Fruit fly (Drosophila melanogaster): Measurements from ENCODE around the gene CG9396.

Gene CG9396

dm6 chr3R:9593408-9594250 is 22.2 kb upstream of the CG9396 start:
- TF ChIP-seq bab1 (GFP tag; optimal IDR thresholded peaks at IDR 0.05), result no peak
- TF ChIP-seq Hr96 (GFP tag; optimal IDR thresholded peaks at IDR 0.05), result no peak
- peak; percentile 1 for TF ChIP-seq Mnt (GFP tag; optimal IDR thresholded peaks at IDR 0.05)
- peak; percentile 91 for TF ChIP-seq tj (GFP tag; optimal IDR thresholded peaks at IDR 0.05)
- peak; percentile 5 for TF ChIP-seq ovo (GFP tag; optimal IDR thresholded peaks at IDR 0.05)
- TF ChIP-seq CG1620 (GFP tag; optimal IDR thresholded peaks at IDR 0.05), result no peak

DNA sequence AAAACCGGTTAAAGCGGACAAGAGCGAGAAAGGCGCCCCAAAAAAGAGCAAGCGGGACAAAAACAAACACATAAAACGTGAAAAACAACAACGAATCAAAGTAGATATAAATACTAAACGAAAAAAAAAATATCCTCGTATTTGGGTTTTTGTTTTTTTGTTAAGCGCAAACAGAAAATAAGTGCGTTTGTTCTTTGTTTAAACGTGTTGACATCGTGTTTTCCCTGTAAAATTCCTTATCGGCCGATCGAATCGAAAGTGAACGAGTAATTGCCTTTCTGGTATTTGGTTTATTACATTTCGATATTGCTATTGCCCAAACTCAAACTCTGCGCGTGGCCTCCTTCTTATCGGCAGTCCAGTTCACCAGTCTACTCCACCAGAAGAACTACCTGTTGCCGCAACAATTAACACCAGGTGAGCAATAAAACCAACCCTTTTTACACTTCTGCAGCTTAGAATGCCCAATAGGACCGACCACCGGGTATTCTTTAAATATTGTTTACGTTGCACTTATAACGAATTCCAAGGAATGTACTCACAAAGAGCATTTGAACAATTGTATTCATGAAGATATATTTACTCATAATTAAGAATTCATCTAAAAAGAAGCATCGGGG is 20.5 kb upstream of the CG9396 start:
- TF ChIP-seq CG1620 (GFP tag; optimal IDR thresholded peaks at IDR 0.05) (no peak), toe (GFP tag; optimal IDR thresholded peaks at IDR 0.05) (no peak), CG7101 (tag; optimal IDR thresholded peaks at IDR 0.05) (no peak), bab1 (GFP tag; optimal IDR thresholded peaks at IDR 0.05) (no peak), cnc (optimal IDR thresholded peaks at IDR 0.05) (no peak), Mnt (GFP tag; optimal IDR thresholded peaks at IDR 0.05) (no peak), CG5204 (GFP tag; optimal IDR thresholded peaks at IDR 0.05) (no peak), ovo (GFP tag; optimal IDR thresholded peaks at IDR 0.05) (no peak), kay (GFP tag; ENCODE audit: borderline replicate concordance) (no peak), Crg-1 (GFP tag; optimal IDR thresholded peaks at IDR 0.05) (no peak), CG33017 (tag; optimal IDR thresholded peaks at IDR 0.05) (no peak), Clk (GFP tag; optimal IDR thresholded peaks at IDR 0.05) (no peak)

DNA sequence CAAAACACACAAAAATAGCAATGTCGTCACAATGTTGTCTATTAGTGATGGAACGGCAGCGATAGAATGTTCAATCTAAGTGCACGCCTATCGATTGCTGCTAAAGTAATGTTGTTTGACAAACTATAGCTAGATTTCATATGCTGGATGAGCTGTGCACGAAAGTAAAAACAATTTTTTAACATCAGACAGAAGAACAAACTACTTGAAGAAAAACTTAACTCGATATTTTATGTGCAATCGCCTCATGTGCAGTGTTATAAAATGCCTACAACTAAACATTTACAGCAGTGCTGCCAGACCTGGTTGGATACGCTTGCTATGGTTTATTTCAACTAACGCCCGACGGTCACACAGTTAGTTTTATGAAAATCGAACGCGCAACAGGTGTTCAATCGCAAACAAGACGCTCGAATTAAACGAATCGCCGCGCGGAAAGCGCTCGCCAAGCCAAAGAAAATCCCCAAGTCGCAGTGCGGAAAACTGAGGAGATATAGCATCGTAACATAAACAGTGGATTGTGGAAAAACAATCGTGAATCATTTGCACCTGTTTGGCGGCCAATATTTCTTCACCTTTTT is 19.6 kb upstream of the CG9396 start, which contains the start of the genes bocks and CG8312:
Gene bocks (minus strand): TSS at position 51 of the 581 bp plus-strand sequence.
Gene CG8312 (plus strand): TSS at position 358 of the 581 bp plus-strand sequence.
- TF ChIP-seq CG12768 (GFP tag; optimal IDR thresholded peaks at IDR 0.05), result peak; percentile 55
- TF ChIP-seq Crg-1 (GFP tag; optimal IDR thresholded peaks at IDR 0.05), result peak; percentile 88
- TF ChIP-seq tj (GFP tag; optimal IDR thresholded peaks at IDR 0.05), result peak; percentile 59
- TF ChIP-seq CG7045 (GFP tag; optimal IDR thresholded peaks at IDR 0.05), result peak; percentile 39
- peak; percentile 83 for TF ChIP-seq bab1 (GFP tag; optimal IDR thresholded peaks at IDR 0.05)
- TF ChIP-seq Mnt (GFP tag; optimal IDR thresholded peaks at IDR 0.05), result peak; percentile 82
- no peak for TF ChIP-seq Hr96 (GFP tag; optimal IDR thresholded peaks at IDR 0.05)
- peak; percentile 65 for TF ChIP-seq CG14711 (tag; optimal IDR thresholded peaks at IDR 0.05)
- peak; percentile 62 for TF ChIP-seq cic (GFP tag; optimal IDR thresholded peaks at IDR 0.05)
- TF ChIP-seq CG7101 (tag; optimal IDR thresholded peaks at IDR 0.05), result peak; percentile 61
- peak; percentile 43 for TF ChIP-seq CG11617 (GFP tag; optimal IDR thresholded peaks at IDR 0.05)
- peak; percentile 41 for TF ChIP-seq CG33017 (tag; optimal IDR thresholded peaks at IDR 0.05)
- TF ChIP-seq cnc (optimal IDR thresholded peaks at IDR 0.05), result no peak
- no peak for TF ChIP-seq kay (GFP tag; ENCODE audit: borderline replicate concordance)
- TF ChIP-seq Clk (GFP tag; optimal IDR thresholded peaks at IDR 0.05), result peak; percentile 38
- TF ChIP-seq pad (GFP tag; optimal IDR thresholded peaks at IDR 0.05), result peak; percentile 61
- TF ChIP-seq ovo (GFP tag; optimal IDR thresholded peaks at IDR 0.05), result peak; percentile 38
- TF ChIP-seq toe (GFP tag; optimal IDR thresholded peaks at IDR 0.05), result peak; percentile 59
- TF ChIP-seq CG5204 (GFP tag; optimal IDR thresholded peaks at IDR 0.05), result no peak
- TF ChIP-seq CG1620 (GFP tag; optimal IDR thresholded peaks at IDR 0.05), result peak; percentile 67

DNA sequence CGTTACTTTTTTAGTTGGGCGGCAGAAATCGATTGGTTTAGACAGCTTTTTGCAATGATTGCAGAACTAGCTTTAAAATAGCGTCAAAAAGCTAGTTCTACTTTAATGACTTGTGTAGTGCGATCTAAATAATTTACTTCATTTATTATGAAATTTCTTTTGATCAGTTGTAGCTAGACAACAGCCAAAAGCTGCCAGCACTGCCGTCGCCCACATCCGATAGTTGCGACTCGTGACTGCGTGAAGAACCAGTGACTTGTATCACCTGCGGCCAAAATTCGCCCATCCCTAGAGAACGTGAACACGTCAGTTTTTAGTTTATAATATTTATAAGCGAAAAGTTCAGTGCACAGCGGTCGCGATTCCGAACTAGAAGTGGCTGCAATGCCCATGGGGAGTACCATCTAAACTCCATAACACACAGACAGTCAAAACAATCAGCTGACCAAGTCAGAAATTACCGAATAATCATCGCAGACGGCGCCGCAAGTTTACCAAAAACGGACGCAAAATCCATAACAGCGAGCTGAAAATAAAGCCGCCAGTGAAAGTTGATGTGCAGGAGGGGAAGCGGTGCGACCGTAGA is 15.3 kb upstream of the CG9396 start, which contains the start of gene P58IPK:
Gene P58IPK (plus strand): TSS at position 280 of the 586 bp plus-strand sequence.
- peak; percentile 45 for TF ChIP-seq bab1 (GFP tag; optimal IDR thresholded peaks at IDR 0.05)
- peak; percentile 15 for TF ChIP-seq CG33017 (tag; optimal IDR thresholded peaks at IDR 0.05)
- peak; percentile 53 for TF ChIP-seq CG7101 (tag; optimal IDR thresholded peaks at IDR 0.05)
- no peak for TF ChIP-seq Crg-1 (GFP tag; optimal IDR thresholded peaks at IDR 0.05)
- TF ChIP-seq ovo (GFP tag; optimal IDR thresholded peaks at IDR 0.05), result no peak
- peak; percentile 46 for TF ChIP-seq cic (GFP tag; optimal IDR thresholded peaks at IDR 0.05)
- peak; percentile 51 for TF ChIP-seq pad (GFP tag; optimal IDR thresholded peaks at IDR 0.05)
- no peak for TF ChIP-seq kay (GFP tag; ENCODE audit: borderline replicate concordance)
- no peak for TF ChIP-seq cnc (optimal IDR thresholded peaks at IDR 0.05)
- peak; percentile 14 for TF ChIP-seq CG12768 (GFP tag; optimal IDR thresholded peaks at IDR 0.05)
- peak; percentile 41 for TF ChIP-seq tj (GFP tag; optimal IDR thresholded peaks at IDR 0.05)
- peak; percentile 49 for TF ChIP-seq CG14711 (tag; optimal IDR thresholded peaks at IDR 0.05)
- peak; percentile 77 for TF ChIP-seq Mnt (GFP tag; optimal IDR thresholded peaks at IDR 0.05)
- TF ChIP-seq toe (GFP tag; optimal IDR thresholded peaks at IDR 0.05), result peak; percentile 86
- TF ChIP-seq CG5204 (GFP tag; optimal IDR thresholded peaks at IDR 0.05), result no peak
- peak; percentile 45 for TF ChIP-seq CG11617 (GFP tag; optimal IDR thresholded peaks at IDR 0.05)
- TF ChIP-seq CG1620 (GFP tag; optimal IDR thresholded peaks at IDR 0.05), result peak; percentile 72
- peak; percentile 10 for TF ChIP-seq CG7045 (GFP tag; optimal IDR thresholded peaks at IDR 0.05)
- TF ChIP-seq Clk (GFP tag; optimal IDR thresholded peaks at IDR 0.05), result peak; percentile 31
- no peak for TF ChIP-seq Hr96 (GFP tag; optimal IDR thresholded peaks at IDR 0.05)

- TF ChIP-seq tj (GFP tag; optimal IDR thresholded peaks at IDR 0.05), result no peak
- TF ChIP-seq kay (GFP tag; ENCODE audit: borderline replicate concordance), result no peak
- TF ChIP-seq toe (GFP tag; optimal IDR thresholded peaks at IDR 0.05), result no peak
- TF ChIP-seq CG7045 (GFP tag; optimal IDR thresholded peaks at IDR 0.05), result no peak
These were observed 11.7 kb upstream of the CG9396 start, which contains the start of gene CG33654 for dm6 chr3R:9583122-9583521. CG33654 (minus strand) TSS chr3R:9583222.
